Worm (Caenorhabditis elegans) whole organism, L4/young adult: ENCODE measurements around the gene sym-1.

Source experiments
- W03F9.2 ChIP-seq: fragments of 150-350 bp; optimal IDR thresholded peaks from 2 replicates; lab custom pipeline; 2014; ENCODE audit warnings: missing biosample characterization, missing genetic modification characterization
- dao-5 ChIP-seq: sonication (generic microtip); optimal IDR thresholded peaks from 2 replicates; lab custom pipeline; 2016; ENCODE audit warnings: missing genotype, missing genetic modification characterization, moderate library complexity, missing compliant biosample characterization
- him-1 ChIP-seq: sonication (generic microtip); optimal IDR thresholded peaks from 2 replicates; lab custom pipeline; 2016; ENCODE audit warnings: missing genotype, missing genetic modification reagents, missing genetic modification characterization, missing compliant biosample characterization

The sym-1 gene

ce11 chrX:14581429-14581828 is at the start of gene sym-1:
TSS of gene sym-1 (plus strand) at chrX:14581622.
- TF ChIP-seq W03F9.2: no peak
- TF ChIP-seq dao-5 (tag; lab: Kevin White, UChicago): no peak
- TF ChIP-seq him-1 (tag; lab: Kevin White, UChicago): no peak

DNA sequence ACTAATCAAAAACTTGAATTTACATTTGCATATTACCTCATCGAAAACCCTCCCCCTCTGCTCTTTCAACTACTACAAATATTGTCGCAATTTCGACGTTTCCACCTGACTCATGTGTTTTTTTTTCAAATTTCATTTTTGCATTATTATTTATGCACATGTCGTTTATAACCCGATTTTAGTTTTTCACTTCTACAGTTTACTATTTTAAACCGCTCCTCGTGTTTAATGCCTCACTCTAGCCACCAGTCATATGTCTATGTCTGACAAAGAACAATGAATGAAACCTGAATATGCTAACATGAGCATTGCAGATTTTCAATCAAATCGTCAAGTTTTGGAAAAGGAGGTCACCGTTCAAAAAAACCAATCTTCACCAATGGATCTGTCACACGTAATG is 47.3 kb upstream of the sym-1 start, which contains the start of gene T24C2.5:
Gene T24C2.5 (plus strand): TSS at position 301 of the 400 bp plus-strand sequence.
- TF ChIP-seq dao-5 (tag; lab: Kevin White, UChicago) (no peak), him-1 (tag; lab: Kevin White, UChicago) (no peak), W03F9.2 (no peak)

DNA sequence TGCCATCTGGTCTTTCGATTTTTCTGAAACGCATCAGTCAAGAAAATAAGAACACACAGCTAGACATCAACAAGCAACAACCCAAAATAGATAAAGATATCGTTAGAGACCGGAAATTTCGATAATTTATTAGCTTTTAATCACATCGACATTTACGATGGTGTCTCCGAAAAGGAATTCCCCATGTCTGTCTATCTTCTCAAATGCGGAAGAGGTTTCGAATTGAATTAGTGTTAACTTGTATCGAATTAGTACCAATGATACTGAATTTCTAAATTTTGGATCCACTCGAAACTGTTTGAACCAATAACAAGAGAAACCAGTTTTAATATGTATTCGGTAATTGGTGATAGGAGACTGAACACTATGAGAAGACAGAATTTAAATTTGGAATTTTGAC is 46.8 kb upstream of the sym-1 start:
- TF ChIP-seq W03F9.2 (no peak), dao-5 (tag; lab: Kevin White, UChicago) (no peak), him-1 (tag; lab: Kevin White, UChicago) (no peak)

- no peak for TF ChIP-seq dao-5 (tag; lab: Kevin White, UChicago)
- TF ChIP-seq him-1 (tag; lab: Kevin White, UChicago): no peak
- TF ChIP-seq W03F9.2: no peak
Observed at ce11 chrX:14535913-14536312, 45.5 kb upstream of the sym-1 start.

DNA sequence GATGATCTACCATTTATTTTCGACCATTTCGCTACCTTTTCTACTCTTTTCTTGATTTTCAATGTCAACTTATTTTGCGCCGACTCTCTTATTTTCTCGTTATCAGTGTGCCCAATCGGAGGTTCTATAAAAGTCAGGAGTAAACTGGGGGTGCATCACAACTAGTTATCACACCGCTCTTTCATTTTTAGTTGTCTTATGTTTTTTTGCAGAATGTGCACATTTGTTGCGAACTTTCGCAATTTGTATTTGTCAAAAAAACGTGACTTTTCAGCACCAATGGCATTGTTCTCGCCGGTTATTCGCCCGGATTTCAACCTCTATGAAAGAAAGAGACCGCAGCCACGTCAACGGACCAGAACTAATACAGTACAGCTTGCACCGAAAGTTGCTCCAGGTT is 43.8 kb upstream of the sym-1 start:
- TF ChIP-seq dao-5 (tag; lab: Kevin White, UChicago) (no peak), W03F9.2 (no peak), him-1 (tag; lab: Kevin White, UChicago) (no peak)

ce11 chrX:14539468-14539867 is 42.0 kb upstream of the sym-1 start:
- TF ChIP-seq W03F9.2: no peak
- TF ChIP-seq dao-5 (tag; lab: Kevin White, UChicago): no peak
- no peak for TF ChIP-seq him-1 (tag; lab: Kevin White, UChicago)

ce11 chrX:14541992-14542391 is 39.4 kb upstream of the sym-1 start, which contains the start of gene fbxa-81:
TSS of gene fbxa-81 (minus strand) at chrX:14542092.
- TF ChIP-seq him-1 (tag; lab: Kevin White, UChicago): no peak
- no peak for TF ChIP-seq W03F9.2
- TF ChIP-seq dao-5 (tag; lab: Kevin White, UChicago): no peak

ce11 chrX:14543224-14543623 is 38.2 kb upstream of the sym-1 start, which contains the start of gene T24C2.3:
TSS of gene T24C2.3 (plus strand) at chrX:14543524.
- TF ChIP-seq dao-5 (tag; lab: Kevin White, UChicago) (no peak), W03F9.2 (no peak), him-1 (tag; lab: Kevin White, UChicago) (no peak)

DNA sequence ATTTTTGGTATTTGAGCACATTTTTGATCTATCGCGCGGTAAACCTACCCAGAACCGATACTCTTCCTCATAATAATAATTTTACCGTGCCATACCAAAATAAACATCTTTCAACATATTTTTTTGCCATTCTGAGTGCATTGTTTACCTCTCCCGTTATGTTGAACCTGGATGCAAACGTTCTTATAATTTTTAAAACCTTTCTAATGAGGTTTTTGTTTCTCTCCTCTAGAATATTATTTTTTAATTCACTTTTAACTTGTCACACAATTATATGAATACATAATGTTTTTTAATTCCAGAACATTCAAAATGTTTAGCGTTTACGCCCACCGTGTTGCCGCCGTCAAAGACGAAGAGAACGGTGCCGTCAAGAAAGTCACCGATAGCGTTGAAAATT is 35.9 kb upstream of the sym-1 start, which contains the start of gene enri-2:
Gene enri-2 (plus strand): TSS at position 301 of the 400 bp plus-strand sequence.
- TF ChIP-seq dao-5 (tag; lab: Kevin White, UChicago) (no peak), W03F9.2 (no peak), him-1 (tag; lab: Kevin White, UChicago) (no peak)

DNA sequence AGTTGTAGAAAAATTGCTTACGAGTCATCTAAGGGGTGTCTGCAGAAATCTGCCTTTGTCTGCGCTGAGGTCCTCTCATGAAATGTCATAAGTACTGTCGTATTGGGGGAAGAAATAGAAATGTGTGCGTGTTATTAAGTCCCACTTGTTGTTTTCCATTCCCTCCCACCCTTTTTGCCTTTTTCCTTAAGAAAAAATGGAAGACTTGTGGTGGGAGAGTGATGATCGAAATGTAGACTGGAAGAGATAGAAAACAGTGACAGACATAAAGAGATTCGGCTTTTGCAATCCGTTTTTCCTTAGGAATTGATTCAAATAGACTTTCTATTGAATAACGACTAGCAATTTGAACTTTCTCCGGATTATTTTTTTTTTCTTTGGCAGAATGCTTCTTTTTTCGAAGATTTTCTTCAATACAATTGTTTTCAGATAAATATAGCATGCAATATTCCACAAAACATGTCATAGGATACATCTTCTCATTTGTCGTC is 31.7 kb upstream of the sym-1 start, which contains the start of gene ram-5:
Gene ram-5 (plus strand): TSS at position 441 of the 491 bp plus-strand sequence.
- no peak for TF ChIP-seq him-1 (tag; lab: Kevin White, UChicago)
- TF ChIP-seq dao-5 (tag; lab: Kevin White, UChicago): no peak
- no peak for TF ChIP-seq W03F9.2

ce11 chrX:14556403-14556802 is 25.0 kb upstream of the sym-1 start:
- no peak for TF ChIP-seq W03F9.2
- no peak for TF ChIP-seq dao-5 (tag; lab: Kevin White, UChicago)
- no peak for TF ChIP-seq him-1 (tag; lab: Kevin White, UChicago)

DNA sequence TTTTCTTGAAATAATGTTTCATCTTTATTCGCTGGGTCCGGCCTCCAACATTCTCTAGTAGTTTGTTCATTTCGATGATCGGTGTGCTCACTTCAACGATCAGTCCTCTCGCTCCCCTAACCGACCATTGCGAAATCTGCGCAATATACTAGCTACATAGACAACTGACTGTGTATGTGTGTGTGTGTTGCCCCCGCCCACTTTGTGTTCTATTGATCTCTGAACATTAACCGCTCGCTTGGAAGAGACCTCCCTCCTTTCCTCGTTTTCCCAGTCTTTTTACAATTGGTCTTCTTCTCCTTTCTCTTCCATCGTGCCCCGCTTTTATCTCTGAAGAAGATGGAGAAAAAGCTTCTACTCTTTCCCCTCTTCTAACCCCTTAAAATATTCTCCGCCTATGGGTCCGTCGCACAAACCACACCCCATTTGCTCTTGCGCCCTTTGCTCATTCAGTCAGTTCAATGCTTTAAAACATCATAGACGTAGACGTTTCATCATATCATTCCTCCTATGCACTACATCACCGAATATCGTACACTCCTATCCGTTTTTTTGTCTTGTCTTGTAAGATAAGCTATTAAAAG is 24.0 kb upstream of the sym-1 start:
- TF ChIP-seq W03F9.2: no peak
- TF ChIP-seq dao-5 (tag; lab: Kevin White, UChicago): no peak
- TF ChIP-seq him-1 (tag; lab: Kevin White, UChicago): no peak

ce11 chrX:14557936-14558554 is 23.4 kb upstream of the sym-1 start, which contains the start of gene nhr-3:
TSS of gene nhr-3 (plus strand) at chrX:14558504.
- TF ChIP-seq W03F9.2 (no peak), dao-5 (tag; lab: Kevin White, UChicago) (no peak), him-1 (tag; lab: Kevin White, UChicago) (no peak)

DNA sequence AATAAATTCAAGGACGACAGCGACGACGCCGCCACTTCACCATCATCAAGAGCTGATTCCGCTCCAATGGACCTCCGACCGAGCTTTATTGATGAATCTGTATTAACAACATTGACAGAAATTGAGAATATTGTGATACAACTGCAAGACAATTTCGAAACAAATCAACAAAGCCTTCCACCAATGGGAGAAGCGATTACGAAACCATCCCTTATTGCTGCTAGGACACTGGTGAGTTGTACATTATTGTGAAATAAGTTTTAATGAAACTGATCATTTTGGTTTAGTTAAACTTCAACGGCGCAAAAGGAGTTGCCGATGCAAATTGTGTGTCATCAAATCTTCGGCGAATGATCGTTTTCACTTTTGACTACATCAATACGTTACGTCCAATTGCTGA is 22.3 kb upstream of the sym-1 start:
- TF ChIP-seq W03F9.2 (no peak), him-1 (tag; lab: Kevin White, UChicago) (no peak), dao-5 (tag; lab: Kevin White, UChicago) (no peak)
